Fruit fly (Drosophila melanogaster) whole organism, embryonic: Measurements from ENCODE around the gene CG43389.

Experiments
- Atf6 ChIP-seq: fragments of 200-800 bp; sonication (Bioruptor generic); IDR thresholded peaks from 2 replicates; pipeline ENCODE4 v1.3.6; 2022; ENCODE audit warnings: missing biosample characterization, missing genetic modification characterization
- CG1024 ChIP-seq: fragments of 200-800 bp; sonication (Bioruptor generic); IDR thresholded peaks from 2 replicates; pipeline ENCODE4 v1.3.6; 2022; ENCODE audit warnings: missing biosample characterization, missing genetic modification characterization
- CG10274 ChIP-seq: fragments of 200-800 bp; sonication (Bioruptor generic); optimal IDR thresholded peaks from 3 replicates; lab custom pipeline; 2017; ENCODE audit warnings: missing biosample characterization, mild to moderate bottlenecking, missing genetic modification characterization
- CG10366 ChIP-seq: fragments of 200-800 bp; sonication (Bioruptor generic); IDR thresholded peaks from 2 replicates; pipeline ENCODE4 v1.3.6; 2022; ENCODE audit warnings: missing biosample characterization, missing genetic modification characterization
- CG10654 ChIP-seq: fragments of 200-800 bp; sonication (Bioruptor generic); optimal IDR thresholded peaks from 2 replicates; lab custom pipeline; 2016; ENCODE audit warnings: missing biosample characterization, missing genetic modification characterization
- CG11398 ChIP-seq: fragments of 200-800 bp; sonication (Bioruptor generic); optimal IDR thresholded peaks from 2 replicates; lab custom pipeline; 2016; ENCODE audit warnings: missing biosample characterization, missing genetic modification characterization
- CG12219 ChIP-seq: fragments of 200-800 bp; sonication (Bioruptor generic); optimal IDR thresholded peaks from 3 replicates; lab custom pipeline; 2018; ENCODE audit warnings: missing biosample characterization, mild to moderate bottlenecking, missing genetic modification characterization
- CG1233 ChIP-seq: fragments of 200-800 bp; sonication (Bioruptor generic); optimal IDR thresholded peaks from 4 replicates; lab custom pipeline; 2018; ENCODE audit warnings: missing biosample characterization, mild to moderate bottlenecking, missing genetic modification characterization
- CG12769 ChIP-seq: fragments of 200-800 bp; sonication (Bioruptor generic); optimal IDR thresholded peaks from 2 replicates; lab custom pipeline; 2019; ENCODE audit warnings: missing biosample characterization, mild to moderate bottlenecking, missing genetic modification characterization, moderate library complexity
- CG14050 ChIP-seq: fragments of 200-800 bp; sonication (Bioruptor generic); IDR thresholded peaks from 3 replicates; pipeline ENCODE4 v1.3.6; 2022; ENCODE audit warnings: missing biosample characterization, missing genetic modification characterization
- CG17186 ChIP-seq: fragments of 200-800 bp; sonication (Bioruptor generic); optimal IDR thresholded peaks from 3 replicates; lab custom pipeline; 2017; ENCODE audit warnings: missing biosample characterization, missing genetic modification reagents, missing genetic modification characterization
- CG17612 ChIP-seq: fragments of 200-800 bp; sonication (Bioruptor generic); IDR thresholded peaks from 2 replicates; pipeline ENCODE4 v1.3.6; 2022; ENCODE audit warnings: missing biosample characterization, missing genetic modification characterization
- CG1792 ChIP-seq: fragments of 200-800 bp; sonication (Bioruptor generic); optimal IDR thresholded peaks from 2 replicates; lab custom pipeline; 2016; ENCODE audit warnings: missing biosample characterization, missing genetic modification characterization
- CG2129 ChIP-seq: fragments of 200-800 bp; sonication (Bioruptor generic); IDR thresholded peaks from 2 replicates; pipeline ENCODE4 v1.3.6; 2022; ENCODE audit warnings: missing biosample characterization, missing genetic modification characterization; ENCODE audit not compliant: partially characterized antibody
- CG2199 ChIP-seq: fragments of 200-800 bp; sonication (Bioruptor generic); IDR thresholded peaks from 3 replicates; pipeline ENCODE4 v1.3.6; 2022; ENCODE audit warnings: missing biosample characterization, missing genetic modification characterization
- CG2889 ChIP-seq: fragments of 200-800 bp; sonication (Bioruptor generic); IDR thresholded peaks from 3 replicates; pipeline ENCODE4 v1.3.6; 2022; ENCODE audit warnings: missing biosample characterization, missing genetic modification characterization
- CG34224 ChIP-seq: fragments of 200-800 bp; sonication (Bioruptor generic); IDR thresholded peaks from 3 replicates; pipeline ENCODE4 v1.3.6; 2022; ENCODE audit warnings: missing biosample characterization, missing genetic modification characterization; ENCODE audit not compliant: partially characterized antibody
- CG3847 ChIP-seq: fragments of 200-800 bp; sonication (Bioruptor generic); IDR thresholded peaks from 2 replicates; pipeline ENCODE4 v1.3.6; 2022; ENCODE audit warnings: missing biosample characterization, missing genetic modification characterization
- CG4617 ChIP-seq: fragments of 200-800 bp; sonication (Bioruptor generic); optimal IDR thresholded peaks from 3 replicates; lab custom pipeline; 2016; ENCODE audit warnings: missing biosample characterization, missing genetic modification characterization, borderline replicate concordance
- CG6654 ChIP-seq: fragments of 200-800 bp; sonication (Bioruptor generic); optimal IDR thresholded peaks from 2 replicates; lab custom pipeline; 2017; ENCODE audit warnings: missing biosample characterization, mild to moderate bottlenecking, missing genetic modification characterization
- CG6689 ChIP-seq: fragments of 200-800 bp; sonication (Bioruptor generic); IDR thresholded peaks from 2 replicates; pipeline ENCODE4 v1.3.6; 2022; ENCODE audit warnings: missing biosample characterization, missing genetic modification characterization
- CG6813 ChIP-seq: fragments of 200-800 bp; sonication (Bioruptor generic); optimal IDR thresholded peaks from 2 replicates; lab custom pipeline; 2017; ENCODE audit warnings: missing biosample characterization, missing genetic modification characterization, mild to moderate bottlenecking, moderate library complexity, missing genetic modification reagents
- CG7372 ChIP-seq: fragments of 200-800 bp; sonication (Bioruptor generic); IDR thresholded peaks from 2 replicates; pipeline ENCODE4 v1.3.6; 2022; ENCODE audit warnings: missing biosample characterization, missing genetic modification characterization
- CG7987 ChIP-seq: fragments of 200-800 bp; sonication (Bioruptor generic); optimal IDR thresholded peaks from 2 replicates; lab custom pipeline; 2018; ENCODE audit warnings: missing biosample characterization, mild to moderate bottlenecking, missing genetic modification characterization, moderate library complexity
- Deaf1 ChIP-seq: fragments of 200-800 bp; optimal IDR thresholded peaks from 3 replicates; lab custom pipeline; 2019; ENCODE audit warnings: missing biosample characterization, mild to moderate bottlenecking, missing genetic modification characterization, moderate library complexity
- Doc3 ChIP-seq: fragments of 200-800 bp; sonication (Bioruptor generic); IDR thresholded peaks from 3 replicates; pipeline ENCODE4 v1.3.6; 2022; ENCODE audit warnings: missing biosample characterization, missing genetic modification characterization; ENCODE audit not compliant: partially characterized antibody
- Eip74EF ChIP-seq, 2 experiments: fragments of 200-800 bp in 1 of 2; fragments of >200 bp in 1 of 2; sonication (Bioruptor generic) in 1 of 2; optimal IDR thresholded peaks; 2 replicates each; lab custom pipeline; 2017 to 2019; ENCODE audit warnings: missing biosample characterization in 2 of 2, missing genetic modification characterization in 2 of 2, mild to moderate bottlenecking in 1 of 2, moderate library complexity in 1 of 2
- Fer3 ChIP-seq: fragments of 200-800 bp; sonication (Bioruptor generic); optimal IDR thresholded peaks from 2 replicates; lab custom pipeline; 2018; ENCODE audit warnings: missing biosample characterization, mild to moderate bottlenecking, missing genetic modification characterization, moderate library complexity
- Gug ChIP-seq: fragments of 200-800 bp; sonication (Bioruptor generic); IDR thresholded peaks from 4 replicates; pipeline ENCODE4 v1.3.6; 2022; ENCODE audit warnings: missing biosample characterization, missing genetic modification characterization
- H2.0 ChIP-seq: fragments of 200-800 bp; sonication (Bioruptor generic); IDR thresholded peaks from 2 replicates; pipeline ENCODE4 v1.3.6; 2022; ENCODE audit warnings: missing biosample characterization, missing genetic modification characterization
- HmgD ChIP-seq: fragments of 200-800 bp; sonication (Bioruptor generic); optimal IDR thresholded peaks from 3 replicates; lab custom pipeline; 2016; ENCODE audit warnings: missing biosample characterization, missing genetic modification characterization
- Lhr ChIP-seq: fragments of 200-800 bp; sonication (Bioruptor generic); optimal IDR thresholded peaks from 3 replicates; lab custom pipeline; 2017; ENCODE audit warnings: mild to moderate bottlenecking, missing biosample characterization, missing genetic modification reagents, missing genetic modification characterization
- NfI ChIP-seq: fragments of 200-800 bp; sonication (Bioruptor generic); optimal IDR thresholded peaks from 3 replicates; lab custom pipeline; 2018; ENCODE audit warnings: missing biosample characterization, mild to moderate bottlenecking, missing genetic modification characterization, moderate library complexity
- Side ChIP-seq: fragments of 200-800 bp; sonication (Bioruptor generic); optimal IDR thresholded peaks from 2 replicates; lab custom pipeline; 2016; ENCODE audit warnings: missing biosample characterization, missing genetic modification characterization
- Tbp ChIP-seq: fragments of >200 bp; optimal IDR thresholded peaks from 2 replicates; lab custom pipeline; 2018; ENCODE audit warnings: missing biosample characterization, missing genetic modification characterization
- aop ChIP-seq: fragments of 200-800 bp; sonication (Bioruptor generic); IDR thresholded peaks from 2 replicates; pipeline ENCODE4 v1.3.6; 2022; ENCODE audit warnings: missing biosample characterization, missing genetic modification characterization
- cg ChIP-seq: fragments of 200-800 bp; sonication (Bioruptor generic); optimal IDR thresholded peaks from 3 replicates; lab custom pipeline; 2019; ENCODE audit warnings: missing biosample characterization, mild to moderate bottlenecking, missing genetic modification characterization, moderate library complexity
- ci ChIP-seq: fragments of 200-800 bp; sonication (Bioruptor generic); IDR thresholded peaks from 3 replicates; pipeline ENCODE4 v1.3.6; 2022; ENCODE audit warnings: missing biosample characterization, missing genetic modification characterization
- dpn ChIP-seq, 2 experiments: fragments of 200-800 bp; sonication (Bioruptor generic); optimal IDR thresholded peaks; 3 replicates each; lab custom pipeline; 2016; ENCODE audit warnings: missing biosample characterization in 2 of 2, missing genetic modification characterization in 2 of 2
- fu2 ChIP-seq: fragments of 200-800 bp; sonication (Bioruptor generic); optimal IDR thresholded peaks from 2 replicates; lab custom pipeline; 2016; ENCODE audit warnings: missing biosample characterization, missing genetic modification characterization
- grau ChIP-seq: fragments of 200-800 bp; optimal IDR thresholded peaks from 3 replicates; lab custom pipeline; 2019; ENCODE audit warnings: missing biosample characterization, mild to moderate bottlenecking, missing genetic modification characterization, moderate library complexity
- gt ChIP-seq: fragments of 200-800 bp; sonication (Bioruptor generic); IDR thresholded peaks from 2 replicates; pipeline ENCODE4 v1.3.6; 2022; ENCODE audit warnings: missing biosample characterization, missing genetic modification characterization
- her ChIP-seq: fragments of 200-800 bp; sonication (Bioruptor generic); optimal IDR thresholded peaks from 2 replicates; lab custom pipeline; 2016; ENCODE audit warnings: missing biosample characterization, missing genetic modification characterization
- lola ChIP-seq, 3 experiments: fragments of >200 bp in 2 of 3; fragments of 200-800 bp in 1 of 3; sonication (Bioruptor generic) in 1 of 3; optimal IDR thresholded peaks; 2 replicates each; lab custom pipeline; 2017 to 2019; ENCODE audit warnings: missing biosample characterization in 3 of 3, missing genetic modification characterization in 3 of 3, mild to moderate bottlenecking in 1 of 3, moderate library complexity in 1 of 3
- rib ChIP-seq: fragments of 200-800 bp; sonication (Bioruptor generic); IDR thresholded peaks from 2 replicates; pipeline ENCODE4 v1.3.6; 2022; ENCODE audit warnings: missing biosample characterization, missing genetic modification characterization
- stwl ChIP-seq: fragments of 200-800 bp; sonication (Bioruptor generic); optimal IDR thresholded peaks from 3 replicates; lab custom pipeline; 2018; ENCODE audit warnings: missing biosample characterization, mild to moderate bottlenecking, missing genetic modification characterization, moderate library complexity
- sug ChIP-seq: fragments of 200-800 bp; optimal IDR thresholded peaks from 2 replicates; lab custom pipeline; 2019; ENCODE audit warnings: missing biosample characterization, mild to moderate bottlenecking, missing genetic modification characterization, moderate library complexity
- zf30C ChIP-seq: fragments of 200-800 bp; sonication (Bioruptor generic); optimal IDR thresholded peaks from 3 replicates; lab custom pipeline; 2018; ENCODE audit warnings: missing biosample characterization, mild to moderate bottlenecking, missing genetic modification characterization

The CG43389 gene

DNA sequence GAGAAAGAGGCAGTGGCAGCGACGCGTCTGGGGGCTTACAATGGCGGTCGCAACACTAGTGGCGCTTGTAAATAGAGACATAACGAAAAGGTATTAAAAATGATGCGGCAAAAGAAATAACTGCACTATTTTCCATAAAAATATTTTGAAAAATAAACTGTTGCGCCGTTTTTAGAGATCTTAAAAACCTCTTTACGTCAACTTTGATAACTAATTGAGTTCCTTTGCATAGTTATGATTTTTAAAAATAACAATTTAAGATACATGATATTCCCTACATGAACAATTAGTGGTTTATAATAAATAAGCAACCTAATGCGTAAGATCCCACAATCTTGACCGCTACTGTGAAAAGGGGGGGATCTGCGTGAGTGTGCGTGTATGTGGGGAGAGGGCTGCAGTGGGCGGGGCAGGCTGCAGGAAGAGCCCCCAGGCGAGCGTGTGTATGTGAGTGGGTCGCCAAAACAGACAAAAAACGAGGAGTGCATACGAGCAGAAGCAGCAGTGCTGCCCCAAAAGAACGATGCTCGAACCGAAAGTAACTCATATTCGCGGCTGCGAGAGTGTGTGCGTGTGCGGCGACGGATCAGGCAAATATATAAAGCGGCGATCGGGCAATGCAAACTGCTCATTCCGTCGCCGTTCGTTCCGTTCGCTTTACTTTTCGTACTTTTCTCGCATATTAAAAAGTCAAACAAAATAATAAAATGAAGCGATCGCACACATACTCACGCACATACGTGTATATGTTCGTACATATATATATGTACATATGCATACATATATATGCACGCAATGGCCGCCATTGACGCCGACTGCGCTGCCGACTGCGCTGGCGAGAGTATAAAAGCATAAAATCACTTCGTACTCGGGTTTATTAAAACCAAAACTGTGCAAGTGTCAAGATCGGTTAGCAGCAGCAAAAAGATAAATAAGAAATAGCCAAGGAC, 1.2 kb downstream of the CG43389 start (continued):
- TF ChIP-seq ci (GFP tag; lab: Robert Waterston, UW) (peak; percentile 63; the same call in 2 of the 3 replicates), her (no peak), CG6813 (GFP tag; lab: Kevin White, UChicago) (no peak), stwl (tag; lab: Kevin White, UChicago) (no peak), CG1024 (GFP tag; lab: Robert Waterston, UW) (0 out of 2 replicates have a peak, but pooled peaks have one; percentile 22), Atf6 (GFP tag; lab: Robert Waterston, UW) (peak; percentile 33; the same call in 1 of the 2 replicates), fu2 (GFP tag; lab: Kevin White, UChicago) (no peak), CG10654 (GFP tag; lab: Kevin White, UChicago) (no peak), CG12769 (tag; lab: Kevin White, UChicago) (no peak), gt (GFP tag; lab: Robert Waterston, UW) (no peak), Tbp (GFP tag; lab: Kevin White, UChicago) (no peak), CG1792 (GFP tag; lab: Kevin White, UChicago) (no peak), CG4617 (GFP tag; lab: Kevin White, UChicago) (no peak), CG14050 (no peak), CG11398 (GFP tag; lab: Kevin White, UChicago) (no peak), grau (tag; lab: Kevin White, UChicago) (peak; percentile 53), rib (GFP tag; lab: Robert Waterston, UW) (no peak), CG3847 (GFP tag; lab: Robert Waterston, UW) (no peak), CG10366 (GFP tag; lab: Robert Waterston, UW) (no peak; the same call in 1 of the 2 replicates), CG34224 (no peak), CG2199 (GFP tag; lab: Robert Waterston, UW) (no peak), aop (GFP tag; lab: Robert Waterston, UW) (no peak), CG6689 (GFP tag; lab: Robert Waterston, UW) (peak; percentile 41), lola (GFP tag; optimal IDR thresholded peaks at IDR 0.05; lab: Kevin White, UChicago) (no peak), Fer3 (tag; lab: Kevin White, UChicago) (no peak), HmgD (GFP tag; lab: Kevin White, UChicago) (no peak), NfI (GFP tag; lab: Kevin White, UChicago) (peak; percentile 48), Eip74EF (GFP tag; optimal IDR thresholded peaks at IDR 0.05; lab: Kevin White, UChicago) (no peak), CG7372 (GFP tag; lab: Robert Waterston, UW) (no peak), Deaf1 (tag; lab: Kevin White, UChicago) (no peak), CG12219 (GFP tag; lab: Kevin White, UChicago) (peak; percentile 38), CG7987 (GFP tag; lab: Kevin White, UChicago) (no peak), CG17186 (GFP tag; lab: Kevin White, UChicago) (no peak), Doc3 (GFP tag; lab: Robert Waterston, UW) (no peak), cg (GFP tag; lab: Kevin White, UChicago) (peak; percentile 61), CG1233 (GFP tag; lab: Kevin White, UChicago) (peak; percentile 28), CG6654 (GFP tag; lab: Kevin White, UChicago) (peak; percentile 7), sug (tag; lab: Kevin White, UChicago) (no peak), CG2129 (GFP tag; lab: Robert Waterston, UW) (no peak), CG10274 (GFP tag; lab: Kevin White, UChicago) (no peak), Lhr (GFP tag; lab: Kevin White, UChicago) (no peak), H2.0 (GFP tag; lab: Robert Waterston, UW) (no peak), dpn (GFP tag; optimal IDR thresholded peaks at IDR 0.05; lab: Kevin White, UChicago) (peak in 1 of 2 experiments; percentile 53), CG17612 (GFP tag; lab: Robert Waterston, UW) (no peak), zf30C (GFP tag; lab: Kevin White, UChicago) (no peak), Side (GFP tag; lab: Kevin White, UChicago) (no peak), CG2889 (GFP tag; lab: Robert Waterston, UW) (no peak), Gug (no peak)
